Worm (Caenorhabditis elegans): ENCODE measurements around the gene srv-21.

DNA sequence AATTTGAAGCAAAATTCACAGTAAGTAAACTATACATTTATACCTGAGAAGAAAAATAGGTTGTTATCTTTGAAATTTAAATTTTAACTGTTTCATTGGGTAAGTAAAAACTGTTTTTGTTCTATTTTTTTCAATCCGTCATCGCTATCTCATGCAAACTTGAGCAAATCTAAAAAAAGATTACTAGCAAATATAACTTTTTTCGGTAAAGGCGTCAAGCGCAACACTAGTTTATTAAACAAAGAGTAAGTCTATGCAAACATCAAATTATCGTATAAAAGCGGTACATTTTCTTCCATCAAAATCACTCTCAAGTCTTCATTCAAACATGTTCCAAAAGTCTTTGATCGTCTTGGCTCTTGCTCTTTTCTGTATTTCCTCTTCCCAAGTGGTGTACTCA is 18.0 kb upstream of the srv-21 start, which contains the start of gene nspb-6:
- TF ChIP-seq fkh-10 (GFP tag; optimal IDR thresholded peaks at IDR 0.05) (no peak), F13H6.1 (tag; optimal IDR thresholded peaks at IDR 0.05) (no peak), pat-9 (tag; optimal IDR thresholded peaks at IDR 0.05) (no peak), nhr-232 (tag; optimal IDR thresholded peaks at IDR 0.05) (no peak), dve-1 (tag; optimal IDR thresholded peaks at IDR 0.05) (no peak)

All from whole organism, late embryonic.